Fruit fly (Drosophila melanogaster): ENCODE data around the gene Osi1.

Gene Osi1

dm6 chr3R:6182511-6182910 is 9.2 kb downstream of the Osi1 start (continued):
- no peak for TF ChIP-seq CG5180 (GFP tag; optimal IDR thresholded peaks at IDR 0.05)
- no peak for TF ChIP-seq Mes4 (GFP tag; optimal IDR thresholded peaks at IDR 0.05)
- TF ChIP-seq Ravus (GFP tag; IDR thresholded peaks at IDR 0.05) = no peak
- TF ChIP-seq tna (GFP tag; IDR thresholded peaks at IDR 0.05; ENCODE audit: partially characterized antibody) = no peak
- no peak for TF ChIP-seq CG1647 (GFP tag; optimal IDR thresholded peaks at IDR 0.05)
- no peak for TF ChIP-seq CG3163 (GFP tag; optimal IDR thresholded peaks at IDR 0.05)
- peak; percentile 38 for TF ChIP-seq sug (tag; optimal IDR thresholded peaks at IDR 0.05)
- TF ChIP-seq CG18619 (GFP tag; optimal IDR thresholded peaks at IDR 0.05) = peak; percentile 19
- no peak for TF ChIP-seq YL-1 (GFP tag; optimal IDR thresholded peaks at IDR 0.05)
- no peak for TF ChIP-seq ap (GFP tag; IDR thresholded peaks at IDR 0.05)
- no peak for TF ChIP-seq CG7839 (tag; optimal IDR thresholded peaks at IDR 0.05)
- TF ChIP-seq CG8089 (GFP tag; optimal IDR thresholded peaks at IDR 0.05) = no peak
- TF ChIP-seq CG7928 (GFP tag; optimal IDR thresholded peaks at IDR 0.05) = no peak
- no peak for TF ChIP-seq CG9932 (GFP tag; IDR thresholded peaks at IDR 0.05)
- no peak for TF ChIP-seq CG11560 (tag; IDR thresholded peaks at IDR 0.05)
- no peak for TF ChIP-seq NK7.1 (GFP tag; optimal IDR thresholded peaks at IDR 0.05)
- peak; percentile 42 for TF ChIP-seq CG12071 (GFP tag; optimal IDR thresholded peaks at IDR 0.05)
- TF ChIP-seq Neu2 (GFP tag; optimal IDR thresholded peaks at IDR 0.05; ENCODE audit: borderline replicate concordance) = no peak
- no peak for TF ChIP-seq NC2α (GFP tag; optimal IDR thresholded peaks at IDR 0.05)
- TF ChIP-seq CG3726 (GFP tag; IDR thresholded peaks at IDR 0.05) = no peak
- TF ChIP-seq az2 (GFP tag; optimal IDR thresholded peaks at IDR 0.05) = no peak
- TF ChIP-seq bsh (GFP tag; optimal IDR thresholded peaks at IDR 0.05) = no peak
- TF ChIP-seq abd-A (tag; optimal IDR thresholded peaks at IDR 0.05) = no peak
- no peak for TF ChIP-seq zfh1 (GFP tag; IDR thresholded peaks at IDR 0.05)
- no peak for TF ChIP-seq ro (GFP tag; IDR thresholded peaks at IDR 0.05)
- no peak for TF ChIP-seq ERR (GFP tag; optimal IDR thresholded peaks at IDR 0.05)
- no peak for TF ChIP-seq H15 (GFP tag; IDR thresholded peaks at IDR 0.05)
- no peak for TF ChIP-seq B-H2 (GFP tag; optimal IDR thresholded peaks at IDR 0.05)
- TF ChIP-seq CG4360 (GFP tag; IDR thresholded peaks at IDR 0.05) = no peak
- no peak for TF ChIP-seq maf-S (GFP tag; optimal IDR thresholded peaks at IDR 0.05)
- 0 out of 2 replicates have a peak, but pooled peaks have one; percentile 37 for TF ChIP-seq CG17328 (GFP tag; IDR thresholded peaks at IDR 0.05)
- TF ChIP-seq nom (GFP tag; optimal IDR thresholded peaks at IDR 0.05) = no peak
- no peak for TF ChIP-seq amos (GFP tag; IDR thresholded peaks at IDR 0.05; ENCODE audit: partially characterized antibody)
- no peak for TF ChIP-seq Mad (GFP tag; optimal IDR thresholded peaks at IDR 0.05)
- TF ChIP-seq CG5245 (GFP tag; optimal IDR thresholded peaks at IDR 0.05) = no peak
- TF ChIP-seq onecut (GFP tag; IDR thresholded peaks at IDR 0.05) = peak; percentile 50
- no peak for TF ChIP-seq shn (GFP tag; optimal IDR thresholded peaks at IDR 0.05)
- TF ChIP-seq sisA (GFP tag; IDR thresholded peaks at IDR 0.05) = no peak
- no peak for TF ChIP-seq CG9215 (GFP tag; IDR thresholded peaks at IDR 0.05)
- TF ChIP-seq nerfin-1 (tag; optimal IDR thresholded peaks at IDR 0.05) = no peak
- TF ChIP-seq CG10979 (tag; optimal IDR thresholded peaks at IDR 0.05) = no peak
- peak; percentile 26; the same call in 1 of the 2 replicates for TF ChIP-seq Rfx (GFP tag; IDR thresholded peaks at IDR 0.05)
- no peak for TF ChIP-seq CG32532 (GFP tag; IDR thresholded peaks at IDR 0.05)
- no peak for TF ChIP-seq tll (GFP tag; optimal IDR thresholded peaks at IDR 0.05)
- TF ChIP-seq CG7987 (GFP tag; optimal IDR thresholded peaks at IDR 0.05) = peak; percentile 36
- TF ChIP-seq Dfd (GFP tag; optimal IDR thresholded peaks at IDR 0.05) = no peak
- TF ChIP-seq CG11504 (tag; optimal IDR thresholded peaks at IDR 0.05) = peak; percentile 35
- no peak for TF ChIP-seq NC2β (GFP tag; optimal IDR thresholded peaks at IDR 0.05)
- TF ChIP-seq Gug (GFP tag; IDR thresholded peaks at IDR 0.05) = no peak
- TF ChIP-seq CG8478 (optimal IDR thresholded peaks at IDR 0.05) = no peak
- no peak for TF ChIP-seq CG18476 (GFP tag; optimal IDR thresholded peaks at IDR 0.05)
- no peak for TF ChIP-seq CG2116 (GFP tag; optimal IDR thresholded peaks at IDR 0.05)
- no peak for TF ChIP-seq pb (GFP tag; optimal IDR thresholded peaks at IDR 0.05)
